Worm (Caenorhabditis elegans): ENCODE data around the gene lron-4.

The lron-4 gene

ce11 chrII:8075324-8075810 lies 36.6 kb downstream of the lron-4 start, which contains the start of gene K02C4.2:
TSS of gene K02C4.2 (plus strand) at chrII:8075760.
- TF ChIP-seq zip-11 (GFP tag; IDR thresholded peaks at IDR 0.05): 0 out of 2 replicates have a peak, but pooled peaks have one; percentile 17
- TF ChIP-seq spr-1 (tag; optimal IDR thresholded peaks at IDR 0.05): peak; percentile 73
- peak; percentile 42; the same call in 1 of the 2 replicates for TF ChIP-seq lin-1 (GFP tag; IDR thresholded peaks at IDR 0.05)
- TF ChIP-seq ZK546.5 (tag; optimal IDR thresholded peaks at IDR 0.05): no peak
- TF ChIP-seq T20F7.1 (GFP tag; optimal IDR thresholded peaks at IDR 0.05): peak; percentile 67
- TF ChIP-seq egl-43 (GFP tag; IDR thresholded peaks at IDR 0.05): peak; percentile 96
- TF ChIP-seq ceh-20 (GFP tag; IDR thresholded peaks at IDR 0.05): peak; percentile 79
- no peak for TF ChIP-seq Y75B8A.6 (GFP tag; IDR thresholded peaks at IDR 0.05)
- peak; percentile 68; the same call in 1 of the 2 replicates for TF ChIP-seq madf-9 (GFP tag; conservative IDR thresholded peaks at IDR 0.05)
- peak; percentile 89 for TF ChIP-seq mes-2 (tag; optimal IDR thresholded peaks at IDR 0.05; ENCODE audit: poor library complexity, severe bottlenecking)
- no peak for TF ChIP-seq mdl-1 (tag; optimal IDR thresholded peaks at IDR 0.05)
- peak; percentile 86 for TF ChIP-seq mxl-3 (GFP tag; optimal IDR thresholded peaks at IDR 0.05)
- peak; percentile 73 for TF ChIP-seq lin-13 (GFP tag; optimal IDR thresholded peaks at IDR 0.05)
- peak; percentile 95 for TF ChIP-seq aha-1 (tag)
- no peak for TF ChIP-seq ceh-82 (tag; optimal IDR thresholded peaks at IDR 0.05)
- 0 out of 2 replicates have a peak, but pooled peaks have one; percentile 66 for TF ChIP-seq F44E2.7 (GFP tag; IDR thresholded peaks at IDR 0.05)
- TF ChIP-seq nhr-41 (GFP tag; IDR thresholded peaks at IDR 0.05): 0 out of 2 replicates have a peak, but pooled peaks have one; percentile 53
- TF ChIP-seq saeg-2 (GFP tag; IDR thresholded peaks at IDR 0.05): 0 out of 2 replicates have a peak, but pooled peaks have one; percentile 13
- peak; percentile 85 for TF ChIP-seq pha-4 (GFP tag; IDR thresholded peaks at IDR 0.05)
- TF ChIP-seq pha-4 (tag; optimal IDR thresholded peaks at IDR 0.05): no peak
- TF ChIP-seq mep-1 (tag; optimal IDR thresholded peaks at IDR 0.05): peak; percentile 83
- TF ChIP-seq spr-3 (GFP tag; optimal IDR thresholded peaks at IDR 0.05): peak; percentile 64
- TF ChIP-seq unc-130 (GFP tag; optimal IDR thresholded peaks at IDR 0.05): peak; percentile 40
- TF ChIP-seq dmd-6 (GFP tag; IDR thresholded peaks at IDR 0.05): peak; percentile 83
- peak; percentile 47; the same call in 1 of the 2 replicates for TF ChIP-seq ctbp-1 (GFP tag; IDR thresholded peaks at IDR 0.05)
- peak; percentile 88 for TF ChIP-seq hlh-30 (tag; optimal IDR thresholded peaks at IDR 0.05; ENCODE audit: insufficient read depth)
- peak; percentile 82 for TF ChIP-seq arid-1 (GFP tag; conservative IDR thresholded peaks at IDR 0.05)
- TF ChIP-seq snpc-1.2 (GFP tag; IDR thresholded peaks at IDR 0.05): no peak
- TF ChIP-seq nhr-102 (tag; optimal IDR thresholded peaks at IDR 0.05): peak; percentile 75
- peak; percentile 94 for TF ChIP-seq hlh-11 (tag; optimal IDR thresholded peaks at IDR 0.05)
- no peak for TF ChIP-seq F37D6.2 (tag; optimal IDR thresholded peaks at IDR 0.05)
- no peak for TF ChIP-seq ces-1 (GFP tag; optimal IDR thresholded peaks at IDR 0.05)
- TF ChIP-seq zag-1 (tag; optimal IDR thresholded peaks at IDR 0.05): no peak
- TF ChIP-seq zfp-2 (tag; optimal IDR thresholded peaks at IDR 0.05): peak; percentile 27
- TF ChIP-seq nhr-48 (tag; optimal IDR thresholded peaks at IDR 0.05): peak; percentile 79
- peak in 1 of 2 experiments; percentile 78 for TF ChIP-seq lsy-2 (tag; optimal IDR thresholded peaks at IDR 0.05)
- TF ChIP-seq F26F4.8 (GFP tag; conservative IDR thresholded peaks at IDR 0.05): peak; percentile 85
- 0 out of 2 replicates have a peak, but pooled peaks have one; percentile 56 for TF ChIP-seq Y105C5A.15 (GFP tag; IDR thresholded peaks at IDR 0.05)
- TF ChIP-seq zip-2 (tag; optimal IDR thresholded peaks at IDR 0.05): no peak
- TF ChIP-seq lim-7 (GFP tag; IDR thresholded peaks at IDR 0.05): peak; percentile 92
- no peak for TF ChIP-seq lin-39 (tag; optimal IDR thresholded peaks at IDR 0.05)
- TF ChIP-seq nhr-111 (GFP tag; optimal IDR thresholded peaks at IDR 0.05): peak; percentile 90
- TF ChIP-seq nhr-6 (tag; optimal IDR thresholded peaks at IDR 0.05): peak; percentile 76
- TF ChIP-seq hmg-1.1 (GFP tag; IDR thresholded peaks at IDR 0.05): peak; percentile 82
- TF ChIP-seq dmd-8 (GFP tag; IDR thresholded peaks at IDR 0.05): peak; percentile 93
- no peak for TF ChIP-seq lin-15B (tag; optimal IDR thresholded peaks at IDR 0.05)
- peak; percentile 41 for TF ChIP-seq R02D3.7 (tag; optimal IDR thresholded peaks at IDR 0.05)
- TF ChIP-seq tra-1 (GFP tag; IDR thresholded peaks at IDR 0.05): peak; percentile 90
- peak; percentile 83 for TF ChIP-seq lin-38 (GFP tag; IDR thresholded peaks at IDR 0.05)
- TF ChIP-seq tag-97 (GFP tag; IDR thresholded peaks at IDR 0.05): no peak
